Fruit fly (Drosophila melanogaster) whole organism, embryonic: ENCODE data around the gene CG42553.

Source experiments
- B-H1 ChIP-seq: fragments of 200-800 bp; sonication (Bioruptor generic); IDR thresholded peaks from 3 replicates; pipeline ENCODE4 v1.3.6; 2022; ENCODE audit warnings: missing biosample characterization, missing genetic modification characterization
- BEAF-32 ChIP-seq: fragments of 200-800 bp; sonication (Bioruptor generic); optimal IDR thresholded peaks from 3 replicates; lab custom pipeline; 2017; ENCODE audit warnings: missing biosample characterization, missing genetic modification characterization, mild to moderate bottlenecking, moderate library complexity, missing genetic modification reagents
- C15 ChIP-seq: fragments of 200-800 bp; sonication (Bioruptor generic); IDR thresholded peaks from 3 replicates; pipeline ENCODE4 v1.3.6; 2022; ENCODE audit warnings: missing biosample characterization, missing genetic modification characterization
- CG10979 ChIP-seq: fragments of 200-800 bp; sonication (Bioruptor generic); optimal IDR thresholded peaks from 2 replicates; lab custom pipeline; 2018; ENCODE audit warnings: missing biosample characterization, mild to moderate bottlenecking, missing genetic modification characterization, moderate library complexity
- CG11560 ChIP-seq: fragments of 200-800 bp; sonication (Bioruptor generic); IDR thresholded peaks from 3 replicates; pipeline ENCODE4 v1.3.6; 2022; ENCODE audit warnings: missing biosample characterization, missing genetic modification characterization
- CG13123 ChIP-seq: fragments of 200-800 bp; sonication (Bioruptor generic); optimal IDR thresholded peaks from 2 replicates; lab custom pipeline; 2016; ENCODE audit warnings: missing biosample characterization, missing genetic modification characterization
- CG13894 ChIP-seq: fragments of 200-800 bp; sonication (Bioruptor generic); optimal IDR thresholded peaks from 3 replicates; lab custom pipeline; 2018; ENCODE audit warnings: missing biosample characterization, mild to moderate bottlenecking, missing genetic modification characterization, moderate library complexity
- CG14014 ChIP-seq: fragments of 200-800 bp; sonication (Bioruptor generic); IDR thresholded peaks from 2 replicates; pipeline ENCODE4 v1.3.6; 2022; ENCODE audit warnings: missing biosample characterization, missing genetic modification characterization
- CG14441 ChIP-seq: fragments of 200-800 bp; sonication (Bioruptor generic); IDR thresholded peaks from 2 replicates; pipeline ENCODE4 v1.3.6; 2022; ENCODE audit warnings: missing biosample characterization, missing genetic modification characterization
- CG14860 ChIP-seq: fragments of 200-800 bp; sonication (Bioruptor generic); IDR thresholded peaks from 3 replicates; pipeline ENCODE4 v1.3.6; 2022; ENCODE audit warnings: missing biosample characterization, missing genetic modification characterization; ENCODE audit not compliant: partially characterized antibody
- CG15696 ChIP-seq: fragments of 200-800 bp; sonication (Bioruptor generic); optimal IDR thresholded peaks from 2 replicates; lab custom pipeline; 2019; ENCODE audit warnings: missing biosample characterization, mild to moderate bottlenecking, missing genetic modification characterization, moderate library complexity
- CG18764 ChIP-seq: fragments of 200-800 bp; sonication (Bioruptor generic); optimal IDR thresholded peaks from 3 replicates; lab custom pipeline; 2016; ENCODE audit warnings: missing biosample characterization, missing genetic modification characterization
- CG2889 ChIP-seq: fragments of 200-800 bp; sonication (Bioruptor generic); IDR thresholded peaks from 3 replicates; pipeline ENCODE4 v1.3.6; 2022; ENCODE audit warnings: missing biosample characterization, missing genetic modification characterization
- CG43689 ChIP-seq: fragments of 200-800 bp; sonication (Bioruptor generic); IDR thresholded peaks from 2 replicates; pipeline ENCODE4 v1.3.6; 2022; ENCODE audit warnings: missing biosample characterization, missing genetic modification characterization
- CG4424 ChIP-seq: fragments of 200-800 bp; sonication (Bioruptor generic); optimal IDR thresholded peaks from 3 replicates; lab custom pipeline; 2016; ENCODE audit warnings: missing biosample characterization, missing genetic modification characterization
- CG4730 ChIP-seq: fragments of 200-800 bp; sonication (Bioruptor generic); IDR thresholded peaks from 2 replicates; pipeline ENCODE4 v1.3.6; 2022; ENCODE audit warnings: missing biosample characterization, missing genetic modification characterization
- CG4854 ChIP-seq: fragments of 200-800 bp; sonication (Bioruptor generic); optimal IDR thresholded peaks from 2 replicates; lab custom pipeline; 2016; ENCODE audit warnings: missing biosample characterization, missing genetic modification characterization, inconsistent platforms
- CG7357 ChIP-seq: fragments of 200-800 bp; sonication (Bioruptor generic); IDR thresholded peaks from 3 replicates; pipeline ENCODE4 v1.3.6; 2022; ENCODE audit warnings: missing biosample characterization, missing genetic modification characterization
- CG8281 ChIP-seq: fragments of 200-800 bp; sonication (Bioruptor generic); optimal IDR thresholded peaks from 2 replicates; lab custom pipeline; 2018; ENCODE audit warnings: missing biosample characterization, mild to moderate bottlenecking, missing genetic modification characterization, moderate library complexity
- CG8290 ChIP-seq, 3 experiments: fragments of 200-800 bp; sonication (Bioruptor generic); optimal IDR thresholded peaks; 2 replicates each; lab custom pipeline; 2016 to 2019; ENCODE audit warnings: missing biosample characterization in 3 of 3, missing genetic modification characterization in 3 of 3, mild to moderate bottlenecking in 2 of 3, moderate library complexity in 1 of 3
- Dp ChIP-seq: fragments of 200-800 bp; sonication (Bioruptor generic); optimal IDR thresholded peaks from 2 replicates; lab custom pipeline; 2018; ENCODE audit warnings: missing biosample characterization, mild to moderate bottlenecking, missing genetic modification characterization, moderate library complexity
- Eip74EF ChIP-seq, 2 experiments: fragments of 200-800 bp in 1 of 2; fragments of >200 bp in 1 of 2; sonication (Bioruptor generic) in 1 of 2; optimal IDR thresholded peaks; 2 replicates each; lab custom pipeline; 2017 to 2019; ENCODE audit warnings: missing biosample characterization in 2 of 2, missing genetic modification characterization in 2 of 2, mild to moderate bottlenecking in 1 of 2, moderate library complexity in 1 of 2
- H2.0 ChIP-seq: fragments of 200-800 bp; sonication (Bioruptor generic); IDR thresholded peaks from 2 replicates; pipeline ENCODE4 v1.3.6; 2022; ENCODE audit warnings: missing biosample characterization, missing genetic modification characterization
- MTF-1 ChIP-seq: fragments of 200-800 bp; sonication (Bioruptor generic); optimal IDR thresholded peaks from 2 replicates; lab custom pipeline; 2018; ENCODE audit warnings: missing biosample characterization, mild to moderate bottlenecking, missing genetic modification characterization, borderline replicate concordance
- Neu2 ChIP-seq: fragments of 200-800 bp; sonication (Bioruptor generic); optimal IDR thresholded peaks from 3 replicates; lab custom pipeline; 2016; ENCODE audit warnings: missing biosample characterization, missing genetic modification characterization, borderline replicate concordance
- Oaz ChIP-seq: fragments of 200-800 bp; sonication (Bioruptor generic); IDR thresholded peaks from 2 replicates; pipeline ENCODE4 v1.3.6; 2022; ENCODE audit warnings: missing biosample characterization, missing genetic modification characterization
- Optix ChIP-seq: fragments of 200-800 bp; sonication (Bioruptor generic); IDR thresholded peaks from 3 replicates; pipeline ENCODE4 v1.3.6; 2022; ENCODE audit warnings: missing biosample characterization, missing genetic modification characterization
- Pdp1 ChIP-seq, 2 experiments: fragments of 200-800 bp; sonication (Bioruptor generic); optimal IDR thresholded peaks; 3 replicates each; lab custom pipeline; 2016; ENCODE audit warnings: missing biosample characterization in 2 of 2, missing genetic modification characterization in 2 of 2, mild to moderate bottlenecking in 1 of 2, moderate library complexity in 1 of 2
- Sin3A ChIP-seq: fragments of >200 bp; optimal IDR thresholded peaks from 2 replicates; lab custom pipeline; 2018
- Sry-β ChIP-seq: fragments of 200-800 bp; sonication (Bioruptor generic); optimal IDR thresholded peaks from 2 replicates; lab custom pipeline; 2018; ENCODE audit warnings: missing biosample characterization, mild to moderate bottlenecking, missing genetic modification characterization, moderate library complexity
- Usf ChIP-seq: fragments of 200-800 bp; sonication (Bioruptor generic); optimal IDR thresholded peaks from 2 replicates; lab custom pipeline; 2017; ENCODE audit warnings: missing genotype, missing biosample characterization, missing genetic modification characterization
- az2 ChIP-seq: fragments of 200-800 bp; sonication (Bioruptor generic); optimal IDR thresholded peaks from 3 replicates; lab custom pipeline; 2016; ENCODE audit warnings: missing biosample characterization, missing genetic modification characterization
- bsh ChIP-seq, 2 experiments: fragments of 200-800 bp; sonication (Bioruptor generic); optimal IDR thresholded peaks; 2 replicates each; lab custom pipeline; 2017 to 2018; ENCODE audit warnings: mild to moderate bottlenecking in 2 of 2, missing biosample characterization in 2 of 2, missing genetic modification characterization in 2 of 2, moderate library complexity in 1 of 2
- cas ChIP-seq: fragments of 200-800 bp; sonication (Bioruptor generic); IDR thresholded peaks from 2 replicates; pipeline ENCODE4 v1.3.6; 2022; ENCODE audit warnings: missing biosample characterization, missing genetic modification characterization
- ci ChIP-seq: fragments of 200-800 bp; sonication (Bioruptor generic); IDR thresholded peaks from 3 replicates; pipeline ENCODE4 v1.3.6; 2022; ENCODE audit warnings: missing biosample characterization, missing genetic modification characterization
- dati ChIP-seq: fragments of 200-800 bp; sonication (Bioruptor generic); IDR thresholded peaks from 2 replicates; pipeline ENCODE4 v1.3.6; 2022; ENCODE audit warnings: missing biosample characterization, missing genetic modification characterization
- gt ChIP-seq: fragments of 200-800 bp; sonication (Bioruptor generic); IDR thresholded peaks from 2 replicates; pipeline ENCODE4 v1.3.6; 2022; ENCODE audit warnings: missing biosample characterization, missing genetic modification characterization
- hth ChIP-seq: fragments of >200 bp; optimal IDR thresholded peaks from 2 replicates; lab custom pipeline; 2017; ENCODE audit warnings: inconsistent platforms
- jing ChIP-seq: fragments of 200-800 bp; sonication (Bioruptor generic); optimal IDR thresholded peaks from 2 replicates; lab custom pipeline; 2018; ENCODE audit warnings: missing biosample characterization, mild to moderate bottlenecking, missing genetic modification characterization
- jumu ChIP-seq: fragments of 200-800 bp; sonication (Bioruptor generic); optimal IDR thresholded peaks from 3 replicates; lab custom pipeline; 2016; ENCODE audit warnings: missing biosample characterization, missing genetic modification characterization
- ken ChIP-seq: fragments of 200-800 bp; sonication (Bioruptor generic); IDR thresholded peaks from 3 replicates; pipeline ENCODE4 v1.3.6; 2022; ENCODE audit warnings: missing biosample characterization, missing genetic modification characterization
- nmo ChIP-seq: fragments of 200-800 bp; sonication (Bioruptor generic); optimal IDR thresholded peaks from 2 replicates; lab custom pipeline; 2018; ENCODE audit warnings: missing biosample characterization, mild to moderate bottlenecking, missing genetic modification characterization, moderate library complexity
- nom ChIP-seq: fragments of 200-800 bp; sonication (Bioruptor generic); optimal IDR thresholded peaks from 2 replicates; lab custom pipeline; 2017; ENCODE audit warnings: missing biosample characterization, missing genetic modification characterization, mild to moderate bottlenecking, moderate library complexity, missing genetic modification reagents
- prd ChIP-seq, 3 experiments: fragments of >200 bp in 2 of 3; fragments of 200-800 bp in 1 of 3; sonication (Bioruptor generic) in 1 of 3; optimal IDR thresholded peaks in 2 of 3; IDR thresholded peaks in 1 of 3; 2 replicates in 2 of 3; 3 replicates in 1 of 3; pipeline versions ENCODE4 v1.3.6 to Lab custom; 2017 to 2022; ENCODE audit warnings: missing biosample characterization in 1 of 3, missing genetic modification characterization in 1 of 3
- ro ChIP-seq: fragments of 200-800 bp; sonication (Bioruptor generic); IDR thresholded peaks from 2 replicates; pipeline ENCODE4 v1.3.6; 2022; ENCODE audit warnings: missing biosample characterization, missing genetic modification characterization
- sqz ChIP-seq: fragments of 200-800 bp; sonication (Bioruptor generic); optimal IDR thresholded peaks from 3 replicates; lab custom pipeline; 2018; ENCODE audit warnings: missing biosample characterization, mild to moderate bottlenecking, missing genetic modification characterization
- zf30C ChIP-seq: fragments of 200-800 bp; sonication (Bioruptor generic); optimal IDR thresholded peaks from 3 replicates; lab custom pipeline; 2018; ENCODE audit warnings: missing biosample characterization, mild to moderate bottlenecking, missing genetic modification characterization

The CG42553 gene

DNA sequence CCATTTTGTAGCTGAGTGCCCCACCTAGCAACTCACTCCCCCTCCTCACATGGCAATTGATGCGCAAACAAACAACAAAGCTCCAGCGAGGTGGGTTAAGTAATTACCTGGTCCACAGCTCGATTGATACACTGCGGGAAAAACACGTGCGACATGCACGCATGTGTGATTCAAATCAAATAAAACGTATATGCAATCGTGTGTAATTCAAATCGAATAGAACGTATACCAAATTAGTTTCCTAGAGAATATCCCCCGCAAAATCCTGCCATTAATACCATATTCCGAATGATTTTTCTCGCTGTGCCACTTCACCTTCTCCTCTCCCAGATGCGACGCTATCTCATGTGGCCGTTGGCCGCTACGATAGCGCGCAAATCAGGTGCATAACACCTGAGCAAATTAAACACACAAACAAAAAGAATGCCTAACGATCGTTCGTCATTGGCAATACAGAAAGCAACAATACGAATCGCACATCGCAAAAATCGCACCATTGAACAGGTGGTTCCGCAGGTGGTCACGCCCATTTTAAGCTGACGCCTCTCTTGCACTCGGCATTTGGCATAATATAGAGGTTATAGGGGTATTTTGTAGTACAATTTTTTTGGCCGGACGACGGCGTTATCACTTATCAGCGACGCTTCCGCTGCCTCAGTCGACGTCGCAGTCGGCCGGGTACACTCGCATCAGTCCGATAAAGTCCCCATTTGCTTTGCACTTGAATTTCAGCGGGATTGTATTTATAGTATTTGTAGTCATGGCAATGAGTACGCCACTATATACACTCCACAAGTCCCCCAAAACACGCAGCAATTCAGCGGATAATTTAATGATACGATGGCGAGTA is 49.6 kb upstream of the CG42553 start (continued):
- peak; percentile 49 for TF ChIP-seq CG43689 (GFP tag; lab: Robert Waterston, UW)
- no peak for TF ChIP-seq CG8290 (GFP tag; optimal IDR thresholded peaks at IDR 0.05; lab: Kevin White, UChicago)
- peak in 1 of 2 experiments; percentile 92 for TF ChIP-seq CG8290 (tag; optimal IDR thresholded peaks at IDR 0.05; lab: Kevin White, UChicago)
- peak; percentile 11 for TF ChIP-seq CG8281
- TF ChIP-seq Oaz (GFP tag; lab: Robert Waterston, UW) = peak; percentile 39; the same call in 1 of the 2 replicates
- TF ChIP-seq Eip74EF (GFP tag; optimal IDR thresholded peaks at IDR 0.05; lab: Kevin White, UChicago) = no peak
- TF ChIP-seq zf30C = no peak
- peak; percentile 78; the same call in 2 of the 3 replicates for TF ChIP-seq ci (GFP tag; lab: Robert Waterston, UW)
- peak; percentile 70 for TF ChIP-seq CG14014 (GFP tag; lab: Robert Waterston, UW)
- TF ChIP-seq H2.0 = peak; percentile 81
- TF ChIP-seq Sry-β (GFP tag; lab: Kevin White, UChicago) = no peak
- peak; percentile 39 for TF ChIP-seq CG4854 (GFP tag; lab: Kevin White, UChicago)
- TF ChIP-seq CG7357 (GFP tag; lab: Robert Waterston, UW) = peak; percentile 61; the same call in 2 of the 3 replicates
- TF ChIP-seq Sin3A = no peak
- no peak for TF ChIP-seq CG11560 (tag; lab: Robert Waterston, UW)
- TF ChIP-seq MTF-1 = no peak
- no peak for TF ChIP-seq CG14860 (GFP tag; lab: Robert Waterston, UW)
- peak; percentile 66; the same call in 1 of the 3 replicates for TF ChIP-seq ken (GFP tag; lab: Robert Waterston, UW)
- TF ChIP-seq hth (lab: Kevin White, UChicago) = no peak
- no peak for TF ChIP-seq prd (optimal IDR thresholded peaks at IDR 0.05; lab: Kevin White, UChicago)
- TF ChIP-seq prd (GFP tag; IDR thresholded peaks at IDR 0.05; lab: Robert Waterston, UW) = peak; percentile 78
- peak; percentile 22 for TF ChIP-seq CG18764 (GFP tag; lab: Kevin White, UChicago)
- peak; percentile 73 for TF ChIP-seq CG4424 (GFP tag; lab: Kevin White, UChicago)
- peak; percentile 36 for TF ChIP-seq CG13123 (GFP tag; lab: Kevin White, UChicago)
- TF ChIP-seq nmo (GFP tag; lab: Kevin White, UChicago) = peak; percentile 51
- TF ChIP-seq ro (GFP tag; lab: Robert Waterston, UW) = peak; percentile 58; the same call in 1 of the 2 replicates
- peak; percentile 68 for TF ChIP-seq jing (GFP tag; lab: Kevin White, UChicago)
- TF ChIP-seq CG14441 = peak; percentile 86
- no peak for TF ChIP-seq gt
- TF ChIP-seq jumu = peak; percentile 57
- TF ChIP-seq nom (GFP tag; lab: Kevin White, UChicago) = no peak
- peak; percentile 69; the same call in 2 of the 3 replicates for TF ChIP-seq CG2889 (GFP tag; lab: Robert Waterston, UW)
- TF ChIP-seq Dp (GFP tag; lab: Kevin White, UChicago) = no peak
- TF ChIP-seq Neu2 (GFP tag; lab: Kevin White, UChicago) = no peak
- TF ChIP-seq B-H1 = peak; percentile 60
- TF ChIP-seq Optix (GFP tag; lab: Robert Waterston, UW) = peak; percentile 70; the same call in 1 of the 3 replicates
- TF ChIP-seq CG13894 (tag; lab: Kevin White, UChicago) = no peak
- TF ChIP-seq cas (GFP tag; lab: Robert Waterston, UW) = peak; percentile 27; the same call in 1 of the 2 replicates
- no peak for TF ChIP-seq CG15696 (tag; lab: Kevin White, UChicago)
- TF ChIP-seq az2 = peak; percentile 50
- no peak for TF ChIP-seq Usf (GFP tag; lab: Kevin White, UChicago)
- peak; percentile 42 for TF ChIP-seq CG4730 (GFP tag; lab: Robert Waterston, UW)
- TF ChIP-seq bsh (GFP tag; optimal IDR thresholded peaks at IDR 0.05; lab: Kevin White, UChicago) = peak in 1 of 2 experiments; percentile 71
- no peak for TF ChIP-seq BEAF-32 (GFP tag; lab: Kevin White, UChicago)
- TF ChIP-seq C15 = no peak
- TF ChIP-seq CG10979 = peak; percentile 52
- TF ChIP-seq dati (GFP tag; lab: Robert Waterston, UW) = peak; percentile 59
- TF ChIP-seq sqz (GFP tag; lab: Kevin White, UChicago) = no peak
- peak; percentile 63 to 65 for TF ChIP-seq Pdp1 (GFP tag; optimal IDR thresholded peaks at IDR 0.05; lab: Kevin White, UChicago)
